Worm (Caenorhabditis elegans): ENCODE data around the gene idpp-11.
A peak's percentile ranks its signal among the peaks of the same experiment; 100 is the strongest.

The idpp-11 gene

DNA sequence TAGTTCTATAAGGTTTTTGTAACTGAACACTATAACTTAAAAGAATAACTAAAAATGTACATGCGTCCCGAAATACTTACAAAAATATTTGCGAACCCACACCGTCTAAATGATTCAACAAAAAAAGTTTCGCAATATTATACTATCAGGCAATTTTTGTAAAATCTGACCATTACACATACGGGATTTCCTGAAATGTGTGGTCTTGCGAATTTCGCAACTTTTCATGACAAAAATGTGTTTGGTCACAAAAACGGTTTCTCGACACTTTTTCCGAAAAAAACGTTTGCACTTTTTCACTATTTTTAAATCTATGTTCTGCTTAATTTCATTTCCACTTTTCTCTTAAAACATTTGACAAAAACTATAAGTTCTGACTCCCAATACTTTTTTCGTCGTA, 27.1 kb upstream of the idpp-11 start:
- TF ChIP-seq elt-3 (tag; optimal IDR thresholded peaks at IDR 0.05) = peak in 1 of 6 experiments; percentile 1
- peak; percentile 75 for TF ChIP-seq skn-1 (tag; optimal IDR thresholded peaks at IDR 0.05)
- TF ChIP-seq nhr-76 (tag; optimal IDR thresholded peaks at IDR 0.05) = no peak

DNA sequence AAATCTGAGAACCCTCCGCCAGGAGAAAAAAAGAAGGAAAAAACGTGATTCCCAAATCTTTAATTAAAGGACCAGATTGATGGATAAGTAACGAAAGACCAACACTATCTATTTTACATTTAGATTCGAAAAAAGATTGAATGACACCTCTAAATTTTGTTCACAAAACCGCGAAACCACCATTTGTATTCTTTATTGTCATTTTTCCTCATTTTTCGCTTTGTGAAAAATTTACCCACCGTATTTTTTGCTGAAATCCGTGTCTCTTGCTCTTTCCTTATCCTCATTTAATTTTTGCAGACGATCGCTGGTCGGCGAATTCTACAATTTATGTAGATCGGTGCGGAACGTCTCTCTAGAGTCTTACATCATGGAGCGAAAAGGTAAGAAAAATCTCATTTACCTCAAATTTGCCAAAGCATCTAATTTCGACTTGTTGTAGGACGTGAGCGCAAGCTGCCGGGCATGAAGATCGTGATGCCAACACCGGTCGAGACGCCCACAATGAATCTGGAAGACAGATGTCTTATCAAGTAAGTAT, 25.8 kb upstream of the idpp-11 start, which contains the start of the genes sek-1 and R03G5.6:
sek-1 (plus strand) TSS at position 301 of the 541 bp plus-strand sequence.
R03G5.6 (minus strand) TSS at position 491 of the 541 bp plus-strand sequence.
- no peak for TF ChIP-seq elt-2 (tag; optimal IDR thresholded peaks at IDR 0.05)
- TF ChIP-seq nhr-20 (tag; optimal IDR thresholded peaks at IDR 0.05) = no peak
- TF ChIP-seq tbx-2 (tag; optimal IDR thresholded peaks at IDR 0.05) = no peak
- TF ChIP-seq rnt-1 (tag; optimal IDR thresholded peaks at IDR 0.05) = no peak
- no peak for TF ChIP-seq grh-1 (GFP tag; IDR thresholded peaks at IDR 0.05)
- TF ChIP-seq ceh-82 (tag; optimal IDR thresholded peaks at IDR 0.05) = no peak
- no peak for TF ChIP-seq pag-3 (tag; optimal IDR thresholded peaks at IDR 0.05; ENCODE audit: borderline replicate concordance, insufficient read depth)
- TF ChIP-seq alr-1 (tag; optimal IDR thresholded peaks at IDR 0.05; ENCODE audit: borderline replicate concordance) = no peak
- no peak for TF ChIP-seq pqm-1 (tag; optimal IDR thresholded peaks at IDR 0.05)
- no peak for TF ChIP-seq sptf-1 (tag; optimal IDR thresholded peaks at IDR 0.05)
- no peak for TF ChIP-seq egl-13 (tag; optimal IDR thresholded peaks at IDR 0.05)
- TF ChIP-seq mdl-1 (tag; optimal IDR thresholded peaks at IDR 0.05) = no peak
- no peak for TF ChIP-seq lin-15B (tag; optimal IDR thresholded peaks at IDR 0.05)
- TF ChIP-seq hpl-2 (GFP tag; optimal IDR thresholded peaks at IDR 0.05) = no peak
- no peak for TF ChIP-seq lin-39 (tag; optimal IDR thresholded peaks at IDR 0.05)
- TF ChIP-seq skn-1 (tag; optimal IDR thresholded peaks at IDR 0.05) = no peak

DNA sequence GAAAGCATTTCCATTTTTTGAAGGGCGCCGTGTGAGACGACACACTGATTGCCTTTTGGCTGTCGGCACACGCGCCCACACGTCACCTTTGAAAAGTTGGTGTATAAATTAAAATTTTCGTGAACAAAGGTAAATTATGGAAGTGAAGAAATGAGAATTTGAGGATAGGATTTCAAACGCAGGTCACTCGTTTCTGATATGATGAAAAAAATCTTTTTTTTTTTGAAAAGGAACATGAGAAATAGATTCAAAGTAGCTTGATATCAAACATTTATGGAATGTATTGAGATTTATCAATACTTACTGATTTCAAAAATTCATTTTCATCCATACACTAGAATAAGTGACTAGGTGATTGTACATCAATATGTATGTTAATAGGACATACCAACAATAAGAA, 24.8 kb upstream of the idpp-11 start:
- TF ChIP-seq lin-14 (GFP tag; optimal IDR thresholded peaks at IDR 0.05) (peak; percentile 9), egl-27 (tag; optimal IDR thresholded peaks at IDR 0.05) (no peak)

DNA sequence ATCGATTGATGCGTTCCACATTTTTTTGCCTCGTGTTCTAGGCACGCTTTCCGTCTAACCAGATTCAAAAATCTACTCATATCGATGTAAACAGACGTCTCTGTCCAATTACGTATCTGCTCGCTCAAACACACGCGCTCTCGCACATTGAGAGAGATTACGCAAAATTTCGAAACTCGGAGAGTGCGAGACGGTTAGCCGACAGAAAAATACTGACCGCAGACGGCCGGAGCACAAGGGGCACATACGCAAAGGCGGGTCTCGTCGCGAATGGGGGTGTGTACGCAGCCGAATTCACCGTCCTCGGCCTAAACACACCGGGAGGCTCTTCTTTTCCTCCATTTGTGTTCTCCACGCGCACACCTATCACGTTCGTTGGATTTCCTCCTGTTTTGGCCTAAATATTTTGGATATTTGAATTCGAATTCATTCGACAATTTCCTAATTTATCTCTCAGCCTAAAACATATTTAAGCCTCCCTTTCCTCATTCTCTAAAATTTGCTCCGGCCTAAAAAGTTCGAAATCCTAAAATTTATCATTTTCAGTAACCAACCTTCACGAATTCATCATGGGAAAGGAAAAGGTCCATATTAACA, 19.1 kb upstream of the idpp-11 start, which contains the start of gene eef-1A.2:
eef-1A.2 (plus strand) TSS at position 547 of the 597 bp plus-strand sequence.
- TF ChIP-seq lsy-2 (tag; optimal IDR thresholded peaks at IDR 0.05) = peak; percentile 89 to 96
- TF ChIP-seq mdl-1 (tag; optimal IDR thresholded peaks at IDR 0.05) = peak; percentile 72 to 98
- TF ChIP-seq hpl-2 (GFP tag; optimal IDR thresholded peaks at IDR 0.05) = peak; percentile 88
- TF ChIP-seq ztf-4 (tag; optimal IDR thresholded peaks at IDR 0.05) = peak; percentile 76
- peak; percentile 76 for TF ChIP-seq aly-2 (tag; optimal IDR thresholded peaks at IDR 0.05)
- TF ChIP-seq blmp-1 (tag; optimal IDR thresholded peaks at IDR 0.05) = peak; percentile 55
- TF ChIP-seq ztf-11 (tag; optimal IDR thresholded peaks at IDR 0.05) = peak in 1 of 2 experiments; percentile 80
- peak; percentile 96 for TF ChIP-seq swsn-7 (tag; optimal IDR thresholded peaks at IDR 0.05)
- peak; percentile 69 for TF ChIP-seq pqm-1 (tag; optimal IDR thresholded peaks at IDR 0.05)
- TF ChIP-seq nhr-237 (tag; optimal IDR thresholded peaks at IDR 0.05) = peak; percentile 94
- peak; percentile 83 for TF ChIP-seq unc-130 (tag; optimal IDR thresholded peaks at IDR 0.05)
- peak; percentile 98 for TF ChIP-seq nhr-85 (tag)
- peak; percentile 69 to 81 (median 71) for TF ChIP-seq dpl-1 (GFP tag; optimal IDR thresholded peaks at IDR 0.05)
- TF ChIP-seq jun-1 (tag; optimal IDR thresholded peaks at IDR 0.05) = peak; percentile 97
- peak; percentile 44 for TF ChIP-seq ces-1 (GFP tag; optimal IDR thresholded peaks at IDR 0.05)
- TF ChIP-seq sup-37 (GFP tag; optimal IDR thresholded peaks at IDR 0.05) = peak; percentile 76
- TF ChIP-seq nhr-28 (tag; optimal IDR thresholded peaks at IDR 0.05) = peak; percentile 67
- peak; percentile 97 for TF ChIP-seq dsc-1 (tag; optimal IDR thresholded peaks at IDR 0.05)
- TF ChIP-seq fkh-10 (GFP tag; optimal IDR thresholded peaks at IDR 0.05) = peak; percentile 98
- TF ChIP-seq hlh-17 (GFP tag; optimal IDR thresholded peaks at IDR 0.05; ENCODE audit: borderline replicate concordance) = no peak
- TF ChIP-seq pag-3 (tag; optimal IDR thresholded peaks at IDR 0.05; ENCODE audit: borderline replicate concordance, insufficient read depth) = no peak
- TF ChIP-seq lin-13 (GFP tag; optimal IDR thresholded peaks at IDR 0.05) = peak; percentile 97
- peak; percentile 78 for TF ChIP-seq mab-9 (GFP tag; IDR thresholded peaks at IDR 0.05)
- peak; percentile 92 for TF ChIP-seq egl-13 (tag; optimal IDR thresholded peaks at IDR 0.05)
- peak; percentile 97 for TF ChIP-seq nhr-47 (tag; optimal IDR thresholded peaks at IDR 0.05)
- peak; percentile 68 for TF ChIP-seq C04F5.9 (tag; optimal IDR thresholded peaks at IDR 0.05)
- peak in 3 of 6 experiments; percentile 89 to 98 (median 92) for TF ChIP-seq elt-3 (tag; optimal IDR thresholded peaks at IDR 0.05)
- peak; percentile 97 for TF ChIP-seq nhr-20 (tag; optimal IDR thresholded peaks at IDR 0.05)
- peak; percentile 94 for TF ChIP-seq nhr-19 (GFP tag; conservative IDR thresholded peaks at IDR 0.05)
- no peak for TF ChIP-seq unc-30 (tag; optimal IDR thresholded peaks at IDR 0.05)
- peak; percentile 96 for TF ChIP-seq mep-1 (tag; optimal IDR thresholded peaks at IDR 0.05)
